Worm (Caenorhabditis elegans): Measurements from ENCODE around the gene W06B4.2.

DNA sequence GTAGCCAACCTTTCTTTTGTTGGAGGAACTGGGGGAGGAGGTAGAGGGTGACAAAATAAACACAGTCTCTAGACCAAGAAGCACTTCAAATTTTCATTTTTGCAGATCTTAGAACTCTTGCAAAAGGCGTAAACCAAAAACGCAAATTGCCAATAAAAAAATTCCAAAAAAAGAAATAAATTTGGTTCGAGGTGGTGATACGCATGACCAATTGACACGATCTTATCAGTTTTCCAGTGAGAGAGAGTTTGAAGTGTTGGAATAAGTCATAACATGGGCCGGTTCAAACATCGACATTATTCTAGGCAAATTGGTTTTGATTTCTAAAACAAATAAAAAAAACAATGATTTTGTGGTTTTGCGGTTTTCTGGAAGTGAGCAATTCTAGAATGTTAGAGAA is 27.9 kb downstream of the W06B4.2 start:
- TF ChIP-seq B0310.2 (tag; optimal IDR thresholded peaks at IDR 0.05) (no peak), ama-1 (optimal IDR thresholded peaks at IDR 0.05) (no peak), ceh-13 (GFP tag; optimal IDR thresholded peaks at IDR 0.05) (no peak), pes-1 (GFP tag; IDR thresholded peaks at IDR 0.05) (no peak), hnd-1 (tag; optimal IDR thresholded peaks at IDR 0.05) (no peak), tbx-11 (GFP tag; IDR thresholded peaks at IDR 0.05) (no peak), flt-1 (GFP tag; IDR thresholded peaks at IDR 0.05) (no peak), aly-1 (tag; optimal IDR thresholded peaks at IDR 0.05) (no peak), hmbx-1 (tag; optimal IDR thresholded peaks at IDR 0.05) (no peak), F13C5.2 (tag; optimal IDR thresholded peaks at IDR 0.05) (no peak), scrt-1 (GFP tag; IDR thresholded peaks at IDR 0.05) (no peak), tra-4 (tag; optimal IDR thresholded peaks at IDR 0.05) (no peak), ceh-36 (tag; optimal IDR thresholded peaks at IDR 0.05) (no peak)

Measured in whole organism, early embryonic.